Fruit fly (Drosophila melanogaster) whole organism, embryonic: ENCODE data around the gene Arl6IP1.

Source experiments
- B-H1 ChIP-seq: fragments of 200-800 bp; sonication (Bioruptor generic); IDR thresholded peaks from 3 replicates; pipeline ENCODE4 v1.3.6; 2022; ENCODE audit warnings: missing biosample characterization, missing genetic modification characterization
- C15 ChIP-seq: fragments of 200-800 bp; sonication (Bioruptor generic); IDR thresholded peaks from 3 replicates; pipeline ENCODE4 v1.3.6; 2022; ENCODE audit warnings: missing biosample characterization, missing genetic modification characterization
- CG11398 ChIP-seq: fragments of 200-800 bp; sonication (Bioruptor generic); optimal IDR thresholded peaks from 2 replicates; lab custom pipeline; 2016; ENCODE audit warnings: missing biosample characterization, missing genetic modification characterization
- CG1233 ChIP-seq: fragments of 200-800 bp; sonication (Bioruptor generic); optimal IDR thresholded peaks from 4 replicates; lab custom pipeline; 2018; ENCODE audit warnings: missing biosample characterization, mild to moderate bottlenecking, missing genetic modification characterization
- CG13424 ChIP-seq: fragments of 200-800 bp; sonication (Bioruptor generic); optimal IDR thresholded peaks from 2 replicates; lab custom pipeline; 2019; ENCODE audit warnings: missing biosample characterization, mild to moderate bottlenecking, missing genetic modification characterization, moderate library complexity
- CG30403 ChIP-seq: fragments of 200-800 bp; sonication (Bioruptor generic); optimal IDR thresholded peaks from 3 replicates; lab custom pipeline; 2016; ENCODE audit warnings: missing biosample characterization, missing genetic modification characterization
- CG3065 ChIP-seq: fragments of 200-800 bp; sonication (Bioruptor generic); optimal IDR thresholded peaks from 2 replicates; lab custom pipeline; 2016; ENCODE audit warnings: missing biosample characterization, missing genetic modification characterization
- CG34224 ChIP-seq: fragments of 200-800 bp; sonication (Bioruptor generic); IDR thresholded peaks from 3 replicates; pipeline ENCODE4 v1.3.6; 2022; ENCODE audit warnings: missing biosample characterization, missing genetic modification characterization; ENCODE audit not compliant: partially characterized antibody
- CG4328 ChIP-seq: fragments of 200-800 bp; sonication (Bioruptor generic); optimal IDR thresholded peaks from 3 replicates; lab custom pipeline; 2017; ENCODE audit warnings: missing biosample characterization, missing genetic modification reagents, missing genetic modification characterization
- CG4617 ChIP-seq: fragments of 200-800 bp; sonication (Bioruptor generic); optimal IDR thresholded peaks from 3 replicates; lab custom pipeline; 2016; ENCODE audit warnings: missing biosample characterization, missing genetic modification characterization, borderline replicate concordance
- CG6683 ChIP-seq: fragments of 200-800 bp; sonication (Bioruptor generic); optimal IDR thresholded peaks from 2 replicates; lab custom pipeline; 2017; ENCODE audit warnings: missing biosample characterization, mild to moderate bottlenecking, missing genetic modification characterization, missing genetic modification reagents
- CG6765 ChIP-seq: fragments of 200-800 bp; sonication (Bioruptor generic); optimal IDR thresholded peaks from 3 replicates; lab custom pipeline; 2017; ENCODE audit warnings: missing biosample characterization, mild to moderate bottlenecking, missing genetic modification characterization
- CG7357 ChIP-seq: fragments of 200-800 bp; sonication (Bioruptor generic); IDR thresholded peaks from 3 replicates; pipeline ENCODE4 v1.3.6; 2022; ENCODE audit warnings: missing biosample characterization, missing genetic modification characterization
- CG7372 ChIP-seq: fragments of 200-800 bp; sonication (Bioruptor generic); IDR thresholded peaks from 2 replicates; pipeline ENCODE4 v1.3.6; 2022; ENCODE audit warnings: missing biosample characterization, missing genetic modification characterization
- CG8388 ChIP-seq: fragments of 200-800 bp; sonication (Bioruptor generic); optimal IDR thresholded peaks from 2 replicates; lab custom pipeline; 2019; ENCODE audit warnings: missing biosample characterization, mild to moderate bottlenecking, missing genetic modification characterization, moderate library complexity
- CG8944 ChIP-seq: fragments of 200-800 bp; sonication (Bioruptor generic); optimal IDR thresholded peaks from 3 replicates; lab custom pipeline; 2016; ENCODE audit warnings: missing biosample characterization, missing genetic modification characterization
- CkIIα-i1 ChIP-seq: fragments of 200-800 bp; sonication (Bioruptor generic); IDR thresholded peaks from 2 replicates; pipeline ENCODE4 v1.3.6; 2022; ENCODE audit warnings: missing biosample characterization, missing genetic modification characterization
- CoRest ChIP-seq: fragments of 200-800 bp; sonication (Bioruptor generic); optimal IDR thresholded peaks from 3 replicates; lab custom pipeline; 2018; ENCODE audit warnings: missing biosample characterization, mild to moderate bottlenecking, missing genetic modification characterization, moderate library complexity
- Deaf1 ChIP-seq: fragments of 200-800 bp; optimal IDR thresholded peaks from 3 replicates; lab custom pipeline; 2019; ENCODE audit warnings: missing biosample characterization, mild to moderate bottlenecking, missing genetic modification characterization, moderate library complexity
- Dek ChIP-seq: fragments of 200-800 bp; sonication (Bioruptor generic); optimal IDR thresholded peaks from 3 replicates; lab custom pipeline; 2019; ENCODE audit warnings: missing biosample characterization, mild to moderate bottlenecking, missing genetic modification characterization, moderate library complexity
- Dref ChIP-seq: fragments of 200-800 bp; sonication (Bioruptor generic); IDR thresholded peaks from 2 replicates; pipeline ENCODE4 v1.3.6; 2022; ENCODE audit warnings: missing biosample characterization, missing genetic modification characterization
- E2f2 ChIP-seq: fragments of 200-800 bp; sonication (Bioruptor generic); IDR thresholded peaks from 2 replicates; pipeline ENCODE4 v1.3.6; 2022; ENCODE audit warnings: missing biosample characterization, missing genetic modification characterization
- NC2β ChIP-seq: fragments of 200-800 bp; sonication (Bioruptor generic); optimal IDR thresholded peaks from 2 replicates; lab custom pipeline; 2016; ENCODE audit warnings: missing biosample characterization, missing genetic modification characterization
- NFAT ChIP-seq: fragments of 200-800 bp; sonication (Bioruptor generic); IDR thresholded peaks from 2 replicates; pipeline ENCODE4 v1.3.6; 2022; ENCODE audit warnings: missing biosample characterization, missing genetic modification characterization
- Nf-YA ChIP-seq: fragments of 200-800 bp; sonication (Bioruptor generic); IDR thresholded peaks from 2 replicates; pipeline ENCODE4 v1.3.6; 2022; ENCODE audit warnings: missing biosample characterization, missing genetic modification characterization
- Nf-YB ChIP-seq: fragments of 200-800 bp; sonication (Bioruptor generic); optimal IDR thresholded peaks from 3 replicates; lab custom pipeline; 2019; ENCODE audit warnings: missing biosample characterization, mild to moderate bottlenecking, missing genetic modification characterization, moderate library complexity
- Nf-YC ChIP-seq: fragments of 200-800 bp; optimal IDR thresholded peaks from 3 replicates; lab custom pipeline; 2019; ENCODE audit warnings: missing biosample characterization, mild to moderate bottlenecking, missing genetic modification characterization, moderate library complexity
- Pdp1 ChIP-seq, 2 experiments: fragments of 200-800 bp; sonication (Bioruptor generic); optimal IDR thresholded peaks; 3 replicates each; lab custom pipeline; 2016; ENCODE audit warnings: missing biosample characterization in 2 of 2, missing genetic modification characterization in 2 of 2, mild to moderate bottlenecking in 1 of 2, moderate library complexity in 1 of 2
- Spps ChIP-seq: fragments of 200-800 bp; sonication (Bioruptor generic); optimal IDR thresholded peaks from 2 replicates; lab custom pipeline; 2018; ENCODE audit warnings: missing biosample characterization, mild to moderate bottlenecking, missing genetic modification characterization
- Xbp1 ChIP-seq: fragments of 200-800 bp; sonication (Bioruptor generic); optimal IDR thresholded peaks from 3 replicates; lab custom pipeline; 2016; ENCODE audit warnings: missing biosample characterization, mild to moderate bottlenecking, missing genetic modification characterization
- YL-1 ChIP-seq: fragments of 200-800 bp; sonication (Bioruptor generic); optimal IDR thresholded peaks from 3 replicates; lab custom pipeline; 2017; ENCODE audit warnings: missing biosample characterization, mild to moderate bottlenecking, missing genetic modification characterization
- ap ChIP-seq: fragments of 200-800 bp; sonication (Bioruptor generic); IDR thresholded peaks from 2 replicates; pipeline ENCODE4 v1.3.6; 2022; ENCODE audit warnings: missing biosample characterization, missing genetic modification characterization
- az2 ChIP-seq: fragments of 200-800 bp; sonication (Bioruptor generic); optimal IDR thresholded peaks from 3 replicates; lab custom pipeline; 2016; ENCODE audit warnings: missing biosample characterization, missing genetic modification characterization
- bcd ChIP-seq: fragments of 200-800 bp; sonication (Bioruptor generic); optimal IDR thresholded peaks from 2 replicates; lab custom pipeline; 2017; ENCODE audit warnings: missing biosample characterization, mild to moderate bottlenecking, missing genetic modification characterization
- cg ChIP-seq: fragments of 200-800 bp; sonication (Bioruptor generic); optimal IDR thresholded peaks from 3 replicates; lab custom pipeline; 2019; ENCODE audit warnings: missing biosample characterization, mild to moderate bottlenecking, missing genetic modification characterization, moderate library complexity
- chn ChIP-seq: fragments of 200-800 bp; sonication (Bioruptor generic); optimal IDR thresholded peaks from 2 replicates; lab custom pipeline; 2016; ENCODE audit warnings: missing biosample characterization, missing genetic modification characterization
- dm ChIP-seq: fragments of 200-800 bp; sonication (Bioruptor generic); optimal IDR thresholded peaks from 3 replicates; lab custom pipeline; 2016; ENCODE audit warnings: missing biosample characterization, missing genetic modification characterization
- dpn ChIP-seq, 2 experiments: fragments of 200-800 bp; sonication (Bioruptor generic); optimal IDR thresholded peaks; 3 replicates each; lab custom pipeline; 2016; ENCODE audit warnings: missing biosample characterization in 2 of 2, missing genetic modification characterization in 2 of 2
- exex ChIP-seq: fragments of 200-800 bp; sonication (Bioruptor generic); optimal IDR thresholded peaks from 4 replicates; lab custom pipeline; 2018; ENCODE audit warnings: missing biosample characterization, mild to moderate bottlenecking, missing genetic modification characterization, moderate library complexity
- gem ChIP-seq: fragments of 200-800 bp; sonication (Bioruptor generic); optimal IDR thresholded peaks from 2 replicates; lab custom pipeline; 2019; ENCODE audit warnings: missing biosample characterization, mild to moderate bottlenecking, missing genetic modification characterization, moderate library complexity
- grn ChIP-seq: fragments of 200-800 bp; sonication (Bioruptor generic); optimal IDR thresholded peaks from 3 replicates; lab custom pipeline; 2017; ENCODE audit warnings: missing biosample characterization, missing genetic modification characterization
- gsb-n ChIP-seq: fragments of 200-800 bp; sonication (Bioruptor generic); optimal IDR thresholded peaks from 3 replicates; lab custom pipeline; 2018; ENCODE audit warnings: missing biosample characterization, mild to moderate bottlenecking, missing genetic modification characterization
- hth ChIP-seq: fragments of >200 bp; optimal IDR thresholded peaks from 2 replicates; lab custom pipeline; 2017; ENCODE audit warnings: inconsistent platforms
- kay ChIP-seq: fragments of 200-800 bp; sonication (Bioruptor generic); optimal IDR thresholded peaks from 2 replicates; lab custom pipeline; 2016; ENCODE audit warnings: missing biosample characterization, missing genetic modification characterization
- nmo ChIP-seq: fragments of 200-800 bp; sonication (Bioruptor generic); optimal IDR thresholded peaks from 2 replicates; lab custom pipeline; 2018; ENCODE audit warnings: missing biosample characterization, mild to moderate bottlenecking, missing genetic modification characterization, moderate library complexity
- pros ChIP-seq: fragments of 200-800 bp; sonication (Bioruptor generic); optimal IDR thresholded peaks from 3 replicates; lab custom pipeline; 2019; ENCODE audit warnings: missing biosample characterization, mild to moderate bottlenecking, missing genetic modification characterization, moderate library complexity
- pum ChIP-seq: fragments of 200-800 bp; sonication (Bioruptor generic); optimal IDR thresholded peaks from 2 replicates; lab custom pipeline; 2016; ENCODE audit warnings: missing biosample characterization, missing genetic modification characterization
- rib ChIP-seq: fragments of 200-800 bp; sonication (Bioruptor generic); IDR thresholded peaks from 2 replicates; pipeline ENCODE4 v1.3.6; 2022; ENCODE audit warnings: missing biosample characterization, missing genetic modification characterization
- sens ChIP-seq: fragments of 200-800 bp; sonication (Bioruptor generic); peaks from one replicate; lab custom pipeline; 2016; ENCODE audit warnings: missing biosample characterization, missing genetic modification characterization
- zen2 ChIP-seq: fragments of 200-800 bp; sonication (Bioruptor generic); IDR thresholded peaks from 3 replicates; pipeline ENCODE4 v1.3.6; 2022; ENCODE audit warnings: missing biosample characterization, missing genetic modification characterization; ENCODE audit not compliant: partially characterized antibody

The Arl6IP1 gene

DNA sequence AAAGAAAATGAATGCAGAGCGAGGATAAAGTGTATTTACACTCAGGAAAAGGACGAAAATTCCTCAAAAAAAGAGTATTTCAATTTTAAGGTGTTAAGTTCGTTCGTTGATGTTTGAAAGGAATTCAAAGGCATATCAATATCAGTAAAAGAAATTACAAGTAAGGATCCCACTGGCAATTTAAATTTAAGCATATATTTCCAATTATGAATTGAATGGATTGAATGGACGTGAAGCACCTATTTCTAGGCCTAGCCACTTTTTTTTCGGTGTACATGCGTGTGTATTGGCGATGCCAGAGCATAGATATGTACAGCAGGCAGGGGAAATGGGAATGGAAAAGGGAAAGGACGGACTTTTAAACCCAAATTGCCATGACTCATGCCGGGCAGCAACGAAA is 12.8 kb upstream of the Arl6IP1 start (continued):
- TF ChIP-seq CG13424 (peak; percentile 24), CkIIα-i1 (no peak), kay (peak; percentile 22), pum (GFP tag; lab: Kevin White, UChicago) (peak; percentile 22), nmo (GFP tag; lab: Kevin White, UChicago) (peak; percentile 25), bcd (GFP tag; lab: Kevin White, UChicago) (no peak), grn (GFP tag; lab: Kevin White, UChicago) (peak; percentile 33), ap (GFP tag; lab: Robert Waterston, UW) (no peak), CG8388 (no peak), sens (GFP tag; lab: Kevin White, UChicago) (peak; percentile 66), CG1233 (peak; percentile 23), gem (tag; lab: Kevin White, UChicago) (peak; percentile 63)
- TF ChIP-seq, all 482 proteins: peak for 59

DNA sequence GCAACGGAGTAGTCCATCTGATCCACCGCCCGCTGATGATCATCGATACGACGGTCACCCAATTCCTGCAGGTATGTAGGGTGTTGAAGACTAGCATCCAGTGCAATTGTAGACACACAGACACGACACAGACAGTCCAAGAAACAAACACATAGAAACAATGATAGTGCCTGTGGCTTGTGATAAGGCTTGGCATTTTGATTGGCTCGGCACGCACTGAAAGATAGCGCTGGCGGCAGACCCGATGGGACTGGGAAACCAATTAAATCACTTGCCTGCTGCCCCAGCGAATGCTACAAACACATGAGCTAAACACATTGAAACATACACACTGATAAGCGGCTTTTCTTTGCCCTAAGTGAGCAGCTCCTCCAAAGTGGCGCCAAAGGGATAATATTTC is 10.7 kb upstream of the Arl6IP1 start:
- TF ChIP-seq CG34224 (GFP tag; lab: Robert Waterston, UW) (no peak), Nf-YC (peak; percentile 95), CG7357 (GFP tag; lab: Robert Waterston, UW) (no peak), cg (GFP tag; lab: Kevin White, UChicago) (peak; percentile 49), hth (lab: Kevin White, UChicago) (no peak), NFAT (0 out of 2 replicates have a peak, but pooled peaks have one; percentile 5), Nf-YA (GFP tag; lab: Robert Waterston, UW) (peak; percentile 25; the same call in 1 of the 2 replicates), NC2β (GFP tag; lab: Kevin White, UChicago) (no peak), Dref (GFP tag; lab: Robert Waterston, UW) (no peak), Nf-YB (GFP tag; lab: Kevin White, UChicago) (peak; percentile 95)

DNA sequence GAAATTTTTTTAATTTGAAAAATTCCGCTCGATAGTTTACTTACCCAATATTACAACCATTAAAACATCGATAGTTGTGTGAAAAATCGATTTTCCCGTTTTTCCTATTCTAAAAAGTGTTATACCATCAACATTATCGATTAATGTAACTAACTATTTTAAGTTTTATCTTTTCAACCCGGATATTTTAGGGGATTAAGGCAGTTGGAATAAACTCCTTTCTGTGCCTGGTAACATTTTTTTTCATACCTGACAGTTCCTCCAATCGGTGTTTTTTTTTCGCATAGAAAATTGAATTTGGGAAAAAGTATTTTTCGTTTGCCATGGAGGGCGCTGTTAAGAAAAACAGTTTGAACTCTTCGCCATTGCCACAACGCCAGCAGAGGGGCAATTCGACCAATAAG is 3.4 kb upstream of the Arl6IP1 start, which contains the start of gene nonA-l:
TSS of gene nonA-l (plus strand) at position 201 of the 404 bp plus-strand sequence.
- TF ChIP-seq Xbp1 (GFP tag; lab: Kevin White, UChicago) = no peak
- TF ChIP-seq B-H1 (GFP tag; lab: Robert Waterston, UW) = no peak
- no peak for TF ChIP-seq Dek
- TF ChIP-seq CG3065 = no peak
- TF ChIP-seq bcd (GFP tag; lab: Kevin White, UChicago) = no peak
- no peak for TF ChIP-seq Pdp1 (GFP tag; optimal IDR thresholded peaks at IDR 0.05; lab: Kevin White, UChicago)
- no peak; the same call in 2 of the 3 replicates for TF ChIP-seq zen2 (GFP tag; lab: Robert Waterston, UW)
- no peak for TF ChIP-seq rib (GFP tag; lab: Robert Waterston, UW)
- TF ChIP-seq dm (GFP tag; lab: Kevin White, UChicago) = no peak
- TF ChIP-seq pros (GFP tag; lab: Kevin White, UChicago) = no peak
- no peak for TF ChIP-seq CG4328 (GFP tag; lab: Kevin White, UChicago)
- no peak for TF ChIP-seq gsb-n (tag; lab: Kevin White, UChicago)
- no peak for TF ChIP-seq az2 (GFP tag; lab: Kevin White, UChicago)
- peak; percentile 78 for TF ChIP-seq YL-1 (GFP tag; lab: Kevin White, UChicago)
- TF ChIP-seq CG6765 (GFP tag; lab: Kevin White, UChicago) = no peak
- no peak for TF ChIP-seq Deaf1 (tag; lab: Kevin White, UChicago)
- no peak for TF ChIP-seq CG6683 (GFP tag; lab: Kevin White, UChicago)
- no peak for TF ChIP-seq C15 (GFP tag; lab: Robert Waterston, UW)
- no peak for TF ChIP-seq CG11398 (GFP tag; lab: Kevin White, UChicago)
- no peak for TF ChIP-seq NFAT
- peak; percentile 96 for TF ChIP-seq E2f2 (GFP tag; lab: Robert Waterston, UW)
- no peak for TF ChIP-seq dpn (GFP tag; optimal IDR thresholded peaks at IDR 0.05; lab: Kevin White, UChicago)
- TF ChIP-seq CoRest (tag; lab: Kevin White, UChicago) = peak; percentile 53
- TF ChIP-seq CG30403 = no peak
- no peak for TF ChIP-seq chn (GFP tag; lab: Kevin White, UChicago)
- peak; percentile 62 for TF ChIP-seq CG4617 (GFP tag; lab: Kevin White, UChicago)
- no peak for TF ChIP-seq exex (tag; lab: Kevin White, UChicago)
- TF ChIP-seq CG7372 (GFP tag; lab: Robert Waterston, UW) = no peak
- TF ChIP-seq CG8944 (GFP tag; lab: Kevin White, UChicago) = no peak
- TF ChIP-seq Spps (tag; lab: Kevin White, UChicago) = no peak
